Fruit fly (Drosophila melanogaster) whole organism, embryonic: ENCODE data around the gene CG43407.

Experiments used
- Antp ChIP-seq: fragments of 200-800 bp; sonication (Bioruptor generic); optimal IDR thresholded peaks from 3 replicates; lab custom pipeline; 2016; ENCODE audit warnings: missing biosample characterization, missing genetic modification characterization
- C15 ChIP-seq: fragments of 200-800 bp; sonication (Bioruptor generic); IDR thresholded peaks from 3 replicates; pipeline ENCODE4 v1.3.6; 2022; ENCODE audit warnings: missing biosample characterization, missing genetic modification characterization
- CG10274 ChIP-seq: fragments of 200-800 bp; sonication (Bioruptor generic); optimal IDR thresholded peaks from 3 replicates; lab custom pipeline; 2017; ENCODE audit warnings: missing biosample characterization, mild to moderate bottlenecking, missing genetic modification characterization
- CG10321 ChIP-seq: fragments of 200-800 bp; sonication (Bioruptor generic); IDR thresholded peaks from 2 replicates; pipeline ENCODE4 v1.3.6; 2022; ENCODE audit warnings: missing biosample characterization, missing genetic modification characterization
- CG11560 ChIP-seq: fragments of 200-800 bp; sonication (Bioruptor generic); IDR thresholded peaks from 3 replicates; pipeline ENCODE4 v1.3.6; 2022; ENCODE audit warnings: missing biosample characterization, missing genetic modification characterization
- CG11696 ChIP-seq: fragments of 200-800 bp; sonication (Bioruptor generic); IDR thresholded peaks from 2 replicates; pipeline ENCODE4 v1.3.6; 2022; ENCODE audit warnings: missing biosample characterization, missing genetic modification characterization
- CG12659 ChIP-seq: fragments of 200-800 bp; sonication (Bioruptor generic); optimal IDR thresholded peaks from 3 replicates; lab custom pipeline; 2017; ENCODE audit warnings: mild to moderate bottlenecking, missing biosample characterization, missing genetic modification reagents, missing genetic modification characterization
- CG12769 ChIP-seq: fragments of 200-800 bp; sonication (Bioruptor generic); optimal IDR thresholded peaks from 2 replicates; lab custom pipeline; 2019; ENCODE audit warnings: missing biosample characterization, mild to moderate bottlenecking, missing genetic modification characterization, moderate library complexity
- CG13287 ChIP-seq: fragments of 200-800 bp; sonication (Bioruptor generic); IDR thresholded peaks from 2 replicates; pipeline ENCODE4 v1.3.6; 2022; ENCODE audit warnings: missing biosample characterization, missing genetic modification characterization; ENCODE audit not compliant: partially characterized antibody
- CG13775 ChIP-seq: fragments of 200-800 bp; sonication (Bioruptor generic); optimal IDR thresholded peaks from 3 replicates; lab custom pipeline; 2017; ENCODE audit warnings: missing biosample characterization, mild to moderate bottlenecking, missing genetic modification characterization
- CG18476 ChIP-seq: fragments of 200-800 bp; sonication (Bioruptor generic); optimal IDR thresholded peaks from 2 replicates; lab custom pipeline; 2016; ENCODE audit warnings: missing biosample characterization, mild to moderate bottlenecking, missing genetic modification characterization
- CG30403 ChIP-seq: fragments of 200-800 bp; sonication (Bioruptor generic); optimal IDR thresholded peaks from 3 replicates; lab custom pipeline; 2016; ENCODE audit warnings: missing biosample characterization, missing genetic modification characterization
- CG3065 ChIP-seq: fragments of 200-800 bp; sonication (Bioruptor generic); optimal IDR thresholded peaks from 2 replicates; lab custom pipeline; 2016; ENCODE audit warnings: missing biosample characterization, missing genetic modification characterization
- CG3163 ChIP-seq: fragments of 200-800 bp; sonication (Bioruptor generic); optimal IDR thresholded peaks from 3 replicates; lab custom pipeline; 2016; ENCODE audit warnings: missing biosample characterization, missing genetic modification characterization
- CG4707 ChIP-seq: fragments of 200-800 bp; sonication (Bioruptor generic); optimal IDR thresholded peaks from 2 replicates; lab custom pipeline; 2018; ENCODE audit warnings: missing biosample characterization, mild to moderate bottlenecking, missing genetic modification characterization, moderate library complexity
- CG7786 ChIP-seq: fragments of 200-800 bp; sonication (Bioruptor generic); optimal IDR thresholded peaks from 2 replicates; lab custom pipeline; 2016; ENCODE audit warnings: missing biosample characterization, missing genetic modification characterization
- CG8765 ChIP-seq: fragments of 200-800 bp; sonication (Bioruptor generic); IDR thresholded peaks from 2 replicates; pipeline ENCODE4 v1.3.6; 2022; ENCODE audit warnings: missing biosample characterization, missing genetic modification characterization
- CG9609 ChIP-seq: fragments of 200-800 bp; sonication (Bioruptor generic); optimal IDR thresholded peaks from 3 replicates; lab custom pipeline; 2016; ENCODE audit warnings: missing biosample characterization, missing genetic modification characterization
- CG9876 ChIP-seq: fragments of 200-800 bp; sonication (Bioruptor generic); optimal IDR thresholded peaks from 2 replicates; lab custom pipeline; 2016; ENCODE audit warnings: missing biosample characterization, missing genetic modification characterization
- CkIIα-i1 ChIP-seq: fragments of 200-800 bp; sonication (Bioruptor generic); IDR thresholded peaks from 2 replicates; pipeline ENCODE4 v1.3.6; 2022; ENCODE audit warnings: missing biosample characterization, missing genetic modification characterization
- Deaf1 ChIP-seq: fragments of 200-800 bp; optimal IDR thresholded peaks from 3 replicates; lab custom pipeline; 2019; ENCODE audit warnings: missing biosample characterization, mild to moderate bottlenecking, missing genetic modification characterization, moderate library complexity
- Drgx ChIP-seq: fragments of 200-800 bp; sonication (Bioruptor generic); IDR thresholded peaks from 2 replicates; pipeline ENCODE4 v1.3.6; 2022; ENCODE audit warnings: missing biosample characterization, missing genetic modification characterization
- Ets97D ChIP-seq: fragments of 200-800 bp; sonication (Bioruptor generic); optimal IDR thresholded peaks from 3 replicates; lab custom pipeline; 2016; ENCODE audit warnings: missing biosample characterization, missing genetic modification characterization
- Fer3 ChIP-seq: fragments of 200-800 bp; sonication (Bioruptor generic); optimal IDR thresholded peaks from 2 replicates; lab custom pipeline; 2018; ENCODE audit warnings: missing biosample characterization, mild to moderate bottlenecking, missing genetic modification characterization, moderate library complexity
- HLH3B ChIP-seq: fragments of 200-800 bp; sonication (Bioruptor generic); IDR thresholded peaks from 2 replicates; pipeline ENCODE4 v1.3.6; 2022; ENCODE audit warnings: missing biosample characterization, missing genetic modification characterization
- Hmx ChIP-seq: fragments of 200-800 bp; sonication (Bioruptor generic); optimal IDR thresholded peaks from 2 replicates; lab custom pipeline; 2016; ENCODE audit warnings: missing biosample characterization, missing genetic modification characterization
- Lpt ChIP-seq: fragments of >200 bp; optimal IDR thresholded peaks from 2 replicates; lab custom pipeline; 2018; ENCODE audit warnings: missing biosample characterization, missing genetic modification characterization
- Sox100B ChIP-seq: fragments of 200-800 bp; sonication (Bioruptor generic); optimal IDR thresholded peaks from 3 replicates; lab custom pipeline; 2018; ENCODE audit warnings: missing biosample characterization, mild to moderate bottlenecking, missing genetic modification characterization
- Sox102F ChIP-seq: fragments of 200-800 bp; sonication (Bioruptor generic); optimal IDR thresholded peaks from 2 replicates; lab custom pipeline; 2018; ENCODE audit warnings: missing biosample characterization, mild to moderate bottlenecking, missing genetic modification characterization, moderate library complexity
- ap ChIP-seq: fragments of 200-800 bp; sonication (Bioruptor generic); IDR thresholded peaks from 2 replicates; pipeline ENCODE4 v1.3.6; 2022; ENCODE audit warnings: missing biosample characterization, missing genetic modification characterization
- ci ChIP-seq: fragments of 200-800 bp; sonication (Bioruptor generic); IDR thresholded peaks from 3 replicates; pipeline ENCODE4 v1.3.6; 2022; ENCODE audit warnings: missing biosample characterization, missing genetic modification characterization
- cwo ChIP-seq: fragments of 200-800 bp; sonication (Bioruptor generic); optimal IDR thresholded peaks from 3 replicates; lab custom pipeline; 2017; ENCODE audit warnings: missing biosample characterization, missing genetic modification characterization, mild to moderate bottlenecking, moderate library complexity, missing genetic modification reagents
- dmrt99B ChIP-seq: fragments of 200-800 bp; sonication (Bioruptor generic); optimal IDR thresholded peaks from 2 replicates; lab custom pipeline; 2018; ENCODE audit warnings: missing biosample characterization, mild to moderate bottlenecking, missing genetic modification characterization, moderate library complexity
- en ChIP-seq: fragments of 200-800 bp; sonication (Bioruptor generic); optimal IDR thresholded peaks from 2 replicates; lab custom pipeline; 2016; ENCODE audit warnings: missing biosample characterization, missing genetic modification characterization
- exex ChIP-seq: fragments of 200-800 bp; sonication (Bioruptor generic); optimal IDR thresholded peaks from 4 replicates; lab custom pipeline; 2018; ENCODE audit warnings: missing biosample characterization, mild to moderate bottlenecking, missing genetic modification characterization, moderate library complexity
- ftz-f1 ChIP-seq: fragments of 200-800 bp; sonication (Bioruptor generic); optimal IDR thresholded peaks from 2 replicates; lab custom pipeline; 2016; ENCODE audit warnings: missing biosample characterization, missing genetic modification characterization
- fu2 ChIP-seq: fragments of 200-800 bp; sonication (Bioruptor generic); optimal IDR thresholded peaks from 2 replicates; lab custom pipeline; 2016; ENCODE audit warnings: missing biosample characterization, missing genetic modification characterization
- gce ChIP-seq: fragments of 200-800 bp; sonication (Bioruptor generic); IDR thresholded peaks from 3 replicates; pipeline ENCODE4 v1.3.6; 2022; ENCODE audit warnings: missing biosample characterization, missing genetic modification characterization
- gt ChIP-seq: fragments of 200-800 bp; sonication (Bioruptor generic); IDR thresholded peaks from 2 replicates; pipeline ENCODE4 v1.3.6; 2022; ENCODE audit warnings: missing biosample characterization, missing genetic modification characterization
- hbn ChIP-seq: fragments of 200-800 bp; sonication (Bioruptor generic); IDR thresholded peaks from 2 replicates; pipeline ENCODE4 v1.3.6; 2022; ENCODE audit warnings: missing biosample characterization, missing genetic modification characterization; ENCODE audit not compliant: partially characterized antibody
- ind ChIP-seq: fragments of 200-800 bp; sonication (Bioruptor generic); optimal IDR thresholded peaks from 3 replicates; lab custom pipeline; 2016; ENCODE audit warnings: missing biosample characterization, missing genetic modification characterization
- insv ChIP-seq, 2 experiments: fragments of 200-800 bp; sonication (Bioruptor generic); optimal IDR thresholded peaks; 3 replicates each; lab custom pipeline; 2016 to 2018; ENCODE audit warnings: missing biosample characterization in 2 of 2, missing genetic modification characterization in 2 of 2
- jumu ChIP-seq: fragments of 200-800 bp; sonication (Bioruptor generic); optimal IDR thresholded peaks from 3 replicates; lab custom pipeline; 2016; ENCODE audit warnings: missing biosample characterization, missing genetic modification characterization
- kni ChIP-seq: fragments of 200-800 bp; sonication (Bioruptor generic); optimal IDR thresholded peaks from 3 replicates; lab custom pipeline; 2017; ENCODE audit warnings: mild to moderate bottlenecking, missing biosample characterization, missing genetic modification reagents, missing genetic modification characterization
- lbe ChIP-seq: fragments of 200-800 bp; sonication (Bioruptor generic); optimal IDR thresholded peaks from 2 replicates; lab custom pipeline; 2016; ENCODE audit warnings: missing biosample characterization, mild to moderate bottlenecking, missing genetic modification characterization
- mirr ChIP-seq: fragments of 200-800 bp; sonication (Bioruptor generic); optimal IDR thresholded peaks from 3 replicates; lab custom pipeline; 2018; ENCODE audit warnings: missing biosample characterization, mild to moderate bottlenecking, missing genetic modification characterization
- sr ChIP-seq: fragments of 200-800 bp; sonication (Bioruptor generic); IDR thresholded peaks from 3 replicates; pipeline ENCODE4 v1.3.6; 2022; ENCODE audit warnings: missing biosample characterization, missing genetic modification characterization
- wor ChIP-seq: fragments of 200-800 bp; sonication (Bioruptor generic); IDR thresholded peaks from 2 replicates; pipeline ENCODE4 v1.3.6; 2022; ENCODE audit warnings: missing biosample characterization, missing genetic modification characterization
- zfh2 ChIP-seq: fragments of 200-800 bp; sonication (Bioruptor generic); optimal IDR thresholded peaks from 2 replicates; lab custom pipeline; 2016; ENCODE audit warnings: missing biosample characterization, missing genetic modification characterization

The CG43407 gene

DNA sequence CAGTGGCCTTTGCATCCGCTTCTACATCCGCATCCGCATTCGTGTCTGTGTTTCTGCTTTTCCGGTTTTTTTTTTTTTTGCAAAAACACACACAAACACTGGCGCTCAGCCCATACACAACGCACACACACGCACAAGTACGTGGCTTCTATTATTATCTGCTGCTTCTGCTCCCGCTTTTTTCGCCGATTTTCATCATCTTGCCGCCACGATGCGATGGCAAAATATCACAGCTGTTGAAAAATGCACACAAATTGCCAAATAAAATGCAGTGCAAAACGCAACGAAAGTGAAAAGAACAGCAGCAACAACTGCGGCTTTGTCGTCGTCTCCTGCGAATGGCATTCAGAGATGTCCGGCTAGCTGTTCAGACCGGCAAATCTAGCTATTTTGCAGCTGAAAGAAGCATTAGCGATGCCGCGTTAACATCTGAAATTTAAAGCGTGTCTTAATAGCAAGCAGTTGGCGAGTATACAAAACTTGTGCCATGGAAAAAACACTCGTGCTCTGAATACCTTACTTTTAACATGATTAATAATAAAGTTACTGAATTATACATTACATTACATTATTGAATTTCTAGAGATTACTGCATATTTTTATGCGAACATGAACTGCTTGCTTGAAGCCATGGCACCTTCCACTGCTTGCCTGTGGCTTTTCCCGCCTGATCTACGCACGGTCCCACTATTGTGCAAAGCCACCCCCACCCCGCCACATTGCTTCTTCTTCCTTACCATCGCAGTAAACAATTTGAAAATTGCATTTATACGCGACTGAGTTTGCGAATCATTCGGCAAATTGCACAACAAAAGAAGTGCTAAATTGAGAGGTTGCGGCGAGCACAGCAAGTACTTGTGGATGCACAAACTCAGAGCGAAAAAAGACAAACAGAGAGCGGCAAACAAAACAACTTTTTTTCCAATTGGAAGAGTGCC is 9.6 kb upstream of the CG43407 start, which contains the start of the genes Ugt316A1 and Sfxn2 (continued):
- TF ChIP-seq CG12769 (tag; lab: Kevin White, UChicago) (peak; percentile 63), Sox102F (GFP tag; lab: Kevin White, UChicago) (no peak), en (no peak), CG4707 (GFP tag; lab: Kevin White, UChicago) (no peak), Lpt (GFP tag; lab: Kevin White, UChicago) (no peak), sr (no peak), Antp (GFP tag; lab: Kevin White, UChicago) (peak; percentile 14), CG10321 (GFP tag; lab: Robert Waterston, UW) (no peak), CG7786 (peak; percentile 33), Sox100B (no peak), HLH3B (no peak), CkIIα-i1 (GFP tag; lab: Robert Waterston, UW) (no peak), CG18476 (GFP tag; lab: Kevin White, UChicago) (no peak), gce (GFP tag; lab: Robert Waterston, UW) (0 out of 3 replicates have a peak, but pooled peaks have one; percentile 28), zfh2 (GFP tag; lab: Kevin White, UChicago) (peak; percentile 30), CG8765 (0 out of 2 replicates have a peak, but pooled peaks have one; percentile 25), C15 (GFP tag; lab: Robert Waterston, UW) (no peak), Hmx (GFP tag; lab: Kevin White, UChicago) (no peak), insv (GFP tag; optimal IDR thresholded peaks at IDR 0.05; lab: Kevin White, UChicago) (peak; percentile 43 to 88), ind (peak; percentile 42), lbe (peak; percentile 1), wor (no peak), ftz-f1 (GFP tag; lab: Kevin White, UChicago) (no peak), ap (GFP tag; lab: Robert Waterston, UW) (no peak), Fer3 (peak; percentile 1), CG11696 (GFP tag; lab: Robert Waterston, UW) (no peak), Deaf1 (tag; lab: Kevin White, UChicago) (no peak), exex (tag; lab: Kevin White, UChicago) (no peak), CG11560 (peak; percentile 36; the same call in 1 of the 3 replicates), mirr (GFP tag; lab: Kevin White, UChicago) (peak; percentile 4), CG3065 (no peak), ci (GFP tag; lab: Robert Waterston, UW) (peak; percentile 55), CG13287 (no peak; the same call in 1 of the 2 replicates), CG9609 (GFP tag; lab: Kevin White, UChicago) (no peak), Ets97D (GFP tag; lab: Kevin White, UChicago) (peak; percentile 62), dmrt99B (tag; lab: Kevin White, UChicago) (no peak), fu2 (GFP tag; lab: Kevin White, UChicago) (no peak), CG30403 (GFP tag; lab: Kevin White, UChicago) (peak; percentile 61), CG9876 (GFP tag; lab: Kevin White, UChicago) (no peak), jumu (peak; percentile 17), CG13775 (GFP tag; lab: Kevin White, UChicago) (peak; percentile 89), CG3163 (GFP tag; lab: Kevin White, UChicago) (peak; percentile 4), kni (no peak), cwo (GFP tag; lab: Kevin White, UChicago) (peak; percentile 17), CG10274 (GFP tag; lab: Kevin White, UChicago) (no peak), gt (GFP tag; lab: Robert Waterston, UW) (no peak), Drgx (0 out of 2 replicates have a peak, but pooled peaks have one; percentile 25), hbn (GFP tag; lab: Robert Waterston, UW) (0 out of 2 replicates have a peak, but pooled peaks have one; percentile 13), CG12659 (GFP tag; lab: Kevin White, UChicago) (peak; percentile 66)
